Fruit fly (Drosophila melanogaster) whole organism, embryonic: ENCODE data around the gene CG9733.

ENCODE experiments used
- Adf1 ChIP-seq: fragments of 200-800 bp; sonication (Bioruptor generic); IDR thresholded peaks from 2 replicates; pipeline ENCODE4 v1.3.6; 2022; ENCODE audit warnings: missing biosample characterization, missing genetic modification characterization
- Asciz ChIP-seq: fragments of 200-800 bp; sonication (Bioruptor generic); optimal IDR thresholded peaks from 2 replicates; lab custom pipeline; 2017; ENCODE audit warnings: missing biosample characterization, mild to moderate bottlenecking, missing genetic modification characterization, missing genetic modification reagents
- Bgb ChIP-seq: fragments of 200-800 bp; sonication (Bioruptor generic); IDR thresholded peaks from 2 replicates; pipeline ENCODE4 v1.3.6; 2022; ENCODE audit warnings: missing biosample characterization, missing genetic modification characterization; ENCODE audit not compliant: partially characterized antibody
- Blimp-1 ChIP-seq: fragments of 200-800 bp; sonication (Bioruptor generic); optimal IDR thresholded peaks from 3 replicates; lab custom pipeline; 2018; ENCODE audit warnings: missing biosample characterization, missing genetic modification characterization, mild to moderate bottlenecking, moderate library complexity, missing genetic modification reagents
- CG10565 ChIP-seq: fragments of 200-800 bp; sonication (Bioruptor generic); optimal IDR thresholded peaks from 3 replicates; lab custom pipeline; 2016; ENCODE audit warnings: missing biosample characterization, mild to moderate bottlenecking, missing genetic modification characterization
- CG10979 ChIP-seq: fragments of 200-800 bp; sonication (Bioruptor generic); optimal IDR thresholded peaks from 2 replicates; lab custom pipeline; 2018; ENCODE audit warnings: missing biosample characterization, mild to moderate bottlenecking, missing genetic modification characterization, moderate library complexity
- CG11085 ChIP-seq: fragments of 200-800 bp; sonication (Bioruptor generic); IDR thresholded peaks from 2 replicates; pipeline ENCODE4 v1.3.6; 2022; ENCODE audit warnings: missing biosample characterization, missing genetic modification characterization
- CG11504 ChIP-seq: fragments of 200-800 bp; sonication (Bioruptor generic); optimal IDR thresholded peaks from 3 replicates; lab custom pipeline; 2019; ENCODE audit warnings: missing biosample characterization, mild to moderate bottlenecking, missing genetic modification characterization, moderate library complexity
- CG11695 ChIP-seq: fragments of 200-800 bp; sonication (Bioruptor generic); IDR thresholded peaks from 3 replicates; pipeline ENCODE4 v1.3.6; 2022; ENCODE audit warnings: missing biosample characterization, missing genetic modification characterization
- CG14014 ChIP-seq: fragments of 200-800 bp; sonication (Bioruptor generic); IDR thresholded peaks from 2 replicates; pipeline ENCODE4 v1.3.6; 2022; ENCODE audit warnings: missing biosample characterization, missing genetic modification characterization
- CG14710 ChIP-seq: fragments of 200-800 bp; sonication (Bioruptor generic); optimal IDR thresholded peaks from 3 replicates; lab custom pipeline; 2019; ENCODE audit warnings: missing biosample characterization, mild to moderate bottlenecking, missing genetic modification characterization, moderate library complexity
- CG14860 ChIP-seq: fragments of 200-800 bp; sonication (Bioruptor generic); IDR thresholded peaks from 3 replicates; pipeline ENCODE4 v1.3.6; 2022; ENCODE audit warnings: missing biosample characterization, missing genetic modification characterization; ENCODE audit not compliant: partially characterized antibody
- CG15073 ChIP-seq: fragments of 200-800 bp; sonication (Bioruptor generic); optimal IDR thresholded peaks from 2 replicates; lab custom pipeline; 2016; ENCODE audit warnings: missing biosample characterization, missing genetic modification characterization
- CG15514 ChIP-seq: fragments of 200-800 bp; sonication (Bioruptor generic); optimal IDR thresholded peaks from 3 replicates; lab custom pipeline; 2017; ENCODE audit warnings: missing biosample characterization, missing genetic modification characterization, mild to moderate bottlenecking, moderate library complexity, missing genetic modification reagents
- CG1647 ChIP-seq: fragments of 200-800 bp; sonication (Bioruptor generic); optimal IDR thresholded peaks from 3 replicates; lab custom pipeline; 2016; ENCODE audit warnings: missing biosample characterization, missing genetic modification characterization
- CG18262 ChIP-seq: fragments of 200-800 bp; optimal IDR thresholded peaks from 3 replicates; lab custom pipeline; 2019; ENCODE audit warnings: missing biosample characterization, mild to moderate bottlenecking, missing genetic modification characterization, moderate library complexity
- CG18764 ChIP-seq: fragments of 200-800 bp; sonication (Bioruptor generic); optimal IDR thresholded peaks from 3 replicates; lab custom pipeline; 2016; ENCODE audit warnings: missing biosample characterization, missing genetic modification characterization
- CG30431 ChIP-seq: fragments of 200-800 bp; sonication (Bioruptor generic); optimal IDR thresholded peaks from 2 replicates; lab custom pipeline; 2017; ENCODE audit warnings: missing biosample characterization, missing genetic modification characterization
- CG3065 ChIP-seq: fragments of 200-800 bp; sonication (Bioruptor generic); optimal IDR thresholded peaks from 2 replicates; lab custom pipeline; 2016; ENCODE audit warnings: missing biosample characterization, missing genetic modification characterization
- CG3163 ChIP-seq: fragments of 200-800 bp; sonication (Bioruptor generic); optimal IDR thresholded peaks from 3 replicates; lab custom pipeline; 2016; ENCODE audit warnings: missing biosample characterization, missing genetic modification characterization
- CG6175 ChIP-seq: fragments of 200-800 bp; sonication (Bioruptor generic); IDR thresholded peaks from 3 replicates; pipeline ENCODE4 v1.3.6; 2022; ENCODE audit warnings: missing biosample characterization, missing genetic modification characterization
- CG7839 ChIP-seq: fragments of 200-800 bp; sonication (Bioruptor generic); optimal IDR thresholded peaks from 3 replicates; lab custom pipeline; 2018; ENCODE audit warnings: missing biosample characterization, mild to moderate bottlenecking, missing genetic modification characterization, moderate library complexity
- CG8359 ChIP-seq: fragments of 200-800 bp; sonication (Bioruptor generic); optimal IDR thresholded peaks from 2 replicates; lab custom pipeline; 2017; ENCODE audit warnings: missing biosample characterization, mild to moderate bottlenecking, missing genetic modification characterization, borderline replicate concordance
- CkIIα-i1 ChIP-seq: fragments of 200-800 bp; sonication (Bioruptor generic); IDR thresholded peaks from 2 replicates; pipeline ENCODE4 v1.3.6; 2022; ENCODE audit warnings: missing biosample characterization, missing genetic modification characterization
- D19B ChIP-seq: fragments of 200-800 bp; sonication (Bioruptor generic); optimal IDR thresholded peaks from 2 replicates; lab custom pipeline; 2017; ENCODE audit warnings: missing biosample characterization, mild to moderate bottlenecking, missing genetic modification characterization
- Deaf1 ChIP-seq: fragments of 200-800 bp; optimal IDR thresholded peaks from 3 replicates; lab custom pipeline; 2019; ENCODE audit warnings: missing biosample characterization, mild to moderate bottlenecking, missing genetic modification characterization, moderate library complexity
- Dip2 ChIP-seq: fragments of 200-800 bp; sonication (Bioruptor generic); IDR thresholded peaks from 2 replicates; pipeline ENCODE4 v1.3.6; 2022; ENCODE audit warnings: missing biosample characterization, missing genetic modification characterization
- Drgx ChIP-seq: fragments of 200-800 bp; sonication (Bioruptor generic); IDR thresholded peaks from 2 replicates; pipeline ENCODE4 v1.3.6; 2022; ENCODE audit warnings: missing biosample characterization, missing genetic modification characterization
- Fer2 ChIP-seq: fragments of 200-800 bp; sonication (Bioruptor generic); optimal IDR thresholded peaks from 2 replicates; lab custom pipeline; 2018; ENCODE audit warnings: missing biosample characterization, mild to moderate bottlenecking, missing genetic modification characterization, moderate library complexity
- HLH3B ChIP-seq: fragments of 200-800 bp; sonication (Bioruptor generic); IDR thresholded peaks from 2 replicates; pipeline ENCODE4 v1.3.6; 2022; ENCODE audit warnings: missing biosample characterization, missing genetic modification characterization
- Jarid2 ChIP-seq: fragments of 200-800 bp; sonication (Bioruptor generic); optimal IDR thresholded peaks from 3 replicates; lab custom pipeline; 2017; ENCODE audit warnings: mild to moderate bottlenecking, missing biosample characterization, missing genetic modification reagents, missing genetic modification characterization
- Lpt ChIP-seq: fragments of >200 bp; optimal IDR thresholded peaks from 2 replicates; lab custom pipeline; 2018; ENCODE audit warnings: missing biosample characterization, missing genetic modification characterization
- MESR4 ChIP-seq: fragments of 200-800 bp; sonication (Bioruptor generic); optimal IDR thresholded peaks from 2 replicates; lab custom pipeline; 2018; ENCODE audit warnings: missing biosample characterization, mild to moderate bottlenecking, missing genetic modification characterization, moderate library complexity
- Ptx1 ChIP-seq: fragments of 200-800 bp; sonication (Bioruptor generic); IDR thresholded peaks from 2 replicates; pipeline ENCODE4 v1.3.6; 2022; ENCODE audit warnings: missing biosample characterization, missing genetic modification characterization
- Sox102F ChIP-seq: fragments of 200-800 bp; sonication (Bioruptor generic); optimal IDR thresholded peaks from 2 replicates; lab custom pipeline; 2018; ENCODE audit warnings: missing biosample characterization, mild to moderate bottlenecking, missing genetic modification characterization, moderate library complexity
- Spps ChIP-seq: fragments of 200-800 bp; sonication (Bioruptor generic); optimal IDR thresholded peaks from 2 replicates; lab custom pipeline; 2018; ENCODE audit warnings: missing biosample characterization, mild to moderate bottlenecking, missing genetic modification characterization
- Taf1 ChIP-seq: fragments of 200-800 bp; sonication (Bioruptor generic); IDR thresholded peaks from 2 replicates; pipeline ENCODE4 v1.3.6; 2022; ENCODE audit warnings: missing biosample characterization, missing genetic modification characterization
- YL-1 ChIP-seq: fragments of 200-800 bp; sonication (Bioruptor generic); optimal IDR thresholded peaks from 3 replicates; lab custom pipeline; 2017; ENCODE audit warnings: missing biosample characterization, mild to moderate bottlenecking, missing genetic modification characterization
- corto ChIP-seq: fragments of 200-800 bp; sonication (Bioruptor generic); optimal IDR thresholded peaks from 2 replicates; lab custom pipeline; 2016; ENCODE audit warnings: missing biosample characterization, mild to moderate bottlenecking, missing genetic modification characterization, moderate library complexity
- dmrt11E ChIP-seq: fragments of 200-800 bp; sonication (Bioruptor generic); optimal IDR thresholded peaks from 3 replicates; lab custom pipeline; 2018; ENCODE audit warnings: missing biosample characterization, mild to moderate bottlenecking, missing genetic modification characterization, moderate library complexity
- eyg ChIP-seq: fragments of 200-800 bp; sonication (Bioruptor generic); optimal IDR thresholded peaks from 3 replicates; lab custom pipeline; 2016; ENCODE audit warnings: missing biosample characterization, missing genetic modification characterization
- fd3F ChIP-seq: fragments of 200-800 bp; sonication (Bioruptor generic); optimal IDR thresholded peaks from 2 replicates; lab custom pipeline; 2018; ENCODE audit warnings: missing biosample characterization, mild to moderate bottlenecking, missing genetic modification characterization, moderate library complexity
- kay ChIP-seq: fragments of 200-800 bp; sonication (Bioruptor generic); optimal IDR thresholded peaks from 2 replicates; lab custom pipeline; 2016; ENCODE audit warnings: missing biosample characterization, missing genetic modification characterization
- lmd ChIP-seq: fragments of 200-800 bp; sonication (Bioruptor generic); IDR thresholded peaks from 2 replicates; pipeline ENCODE4 v1.3.6; 2022; ENCODE audit warnings: missing biosample characterization, missing genetic modification characterization
- nom ChIP-seq: fragments of 200-800 bp; sonication (Bioruptor generic); optimal IDR thresholded peaks from 2 replicates; lab custom pipeline; 2017; ENCODE audit warnings: missing biosample characterization, missing genetic modification characterization, mild to moderate bottlenecking, moderate library complexity, missing genetic modification reagents
- org-1 ChIP-seq: fragments of 200-800 bp; sonication (Bioruptor generic); optimal IDR thresholded peaks from 2 replicates; lab custom pipeline; 2017; ENCODE audit warnings: missing biosample characterization, missing genetic modification characterization
- sens ChIP-seq: fragments of 200-800 bp; sonication (Bioruptor generic); peaks from one replicate; lab custom pipeline; 2016; ENCODE audit warnings: missing biosample characterization, missing genetic modification characterization
- sna ChIP-seq: fragments of 200-800 bp; sonication (Bioruptor generic); IDR thresholded peaks from 2 replicates; pipeline ENCODE4 v1.3.6; 2022; ENCODE audit warnings: missing biosample characterization, missing genetic modification characterization; ENCODE audit not compliant: partially characterized antibody
- twi ChIP-seq: fragments of 200-800 bp; optimal IDR thresholded peaks from 2 replicates; lab custom pipeline; 2019; ENCODE audit warnings: missing biosample characterization, mild to moderate bottlenecking, missing genetic modification characterization, moderate library complexity
- vvl ChIP-seq: fragments of 200-800 bp; sonication (Bioruptor generic); IDR thresholded peaks from 2 replicates; pipeline ENCODE4 v1.3.6; 2022; ENCODE audit warnings: missing biosample characterization, missing genetic modification characterization

Gene CG9733

DNA sequence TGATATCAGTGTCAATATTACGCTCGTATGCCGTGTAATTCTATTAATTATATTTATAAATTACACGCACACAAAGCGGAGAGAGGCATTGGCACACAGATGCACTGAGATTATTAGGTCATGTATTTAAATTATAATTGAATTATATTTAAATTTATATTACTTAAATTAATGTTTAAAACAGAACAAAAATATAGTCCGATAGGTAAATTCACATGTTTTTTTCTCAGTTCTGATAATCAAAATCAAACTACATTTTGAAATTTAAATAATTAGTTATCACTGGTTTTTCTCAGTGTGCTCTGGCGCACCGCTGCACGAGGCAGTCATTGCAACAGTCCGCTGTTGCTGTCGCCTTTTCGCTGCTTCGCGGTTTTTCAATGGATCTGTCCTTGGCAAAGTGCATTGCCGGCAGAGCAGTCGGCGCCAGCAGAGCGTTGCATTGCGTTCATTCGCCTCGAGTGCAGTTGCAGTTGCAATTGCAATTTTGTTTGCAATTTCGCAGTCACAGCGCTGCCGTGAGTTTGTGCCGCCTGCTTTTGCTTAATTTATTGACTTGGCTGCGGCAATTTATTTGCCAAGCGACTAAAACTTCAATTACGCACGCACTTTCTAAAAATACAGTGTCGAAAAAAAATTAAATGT lies 47.1 kb upstream of the CG9733 start (continued):
- peak; percentile 36 for TF ChIP-seq CG10979
- TF ChIP-seq CG10565 (GFP tag; lab: Kevin White, UChicago) = no peak
- no peak for TF ChIP-seq Fer2 (tag; lab: Kevin White, UChicago)
- no peak for TF ChIP-seq Dip2
- TF ChIP-seq MESR4 (GFP tag; lab: Kevin White, UChicago) = no peak
- TF ChIP-seq Ptx1 = 0 out of 2 replicates have a peak, but pooled peaks have one; percentile 11
- no peak for TF ChIP-seq Adf1 (GFP tag; lab: Robert Waterston, UW)
- no peak for TF ChIP-seq CG15514 (GFP tag; lab: Kevin White, UChicago)
- TF ChIP-seq lmd (GFP tag; lab: Robert Waterston, UW) = no peak
- no peak for TF ChIP-seq Taf1 (GFP tag; lab: Robert Waterston, UW)
- TF ChIP-seq CG8359 (GFP tag; lab: Kevin White, UChicago) = peak; percentile 3
- 0 out of 3 replicates have a peak, but pooled peaks have one; percentile 8 for TF ChIP-seq CG11695 (GFP tag; lab: Robert Waterston, UW)
- peak; percentile 94 for TF ChIP-seq nom (GFP tag; lab: Kevin White, UChicago)
- peak; percentile 13 for TF ChIP-seq CG14710 (tag; lab: Kevin White, UChicago)
- 0 out of 3 replicates have a peak, but pooled peaks have one; percentile 29 for TF ChIP-seq CG6175
- TF ChIP-seq Drgx = peak; percentile 95
- peak; percentile 41; the same call in 1 of the 2 replicates for TF ChIP-seq HLH3B (GFP tag; lab: Robert Waterston, UW)
- no peak for TF ChIP-seq Lpt (GFP tag; lab: Kevin White, UChicago)
- peak; percentile 10 for TF ChIP-seq CG18262 (tag; lab: Kevin White, UChicago)
- TF ChIP-seq CG3163 (GFP tag; lab: Kevin White, UChicago) = no peak
- TF ChIP-seq YL-1 (GFP tag; lab: Kevin White, UChicago) = no peak
- TF ChIP-seq eyg (GFP tag; lab: Kevin White, UChicago) = no peak
- peak; percentile 5 for TF ChIP-seq Blimp-1 (GFP tag; lab: Kevin White, UChicago)
- TF ChIP-seq Jarid2 = no peak
- peak; percentile 29 for TF ChIP-seq dmrt11E (tag; lab: Kevin White, UChicago)
- no peak for TF ChIP-seq Asciz (GFP tag; lab: Kevin White, UChicago)
- no peak for TF ChIP-seq CkIIα-i1 (GFP tag; lab: Robert Waterston, UW)
- TF ChIP-seq CG1647 = no peak
- no peak for TF ChIP-seq CG3065 (GFP tag; lab: Kevin White, UChicago)
- no peak for TF ChIP-seq CG30431
- no peak for TF ChIP-seq fd3F (GFP tag; lab: Kevin White, UChicago)
- TF ChIP-seq CG11085 = no peak
- no peak for TF ChIP-seq CG14860 (GFP tag; lab: Robert Waterston, UW)
- TF ChIP-seq twi (tag; lab: Kevin White, UChicago) = no peak
- TF ChIP-seq corto (GFP tag; lab: Kevin White, UChicago) = no peak
- TF ChIP-seq CG14014 (GFP tag; lab: Robert Waterston, UW) = no peak
- no peak for TF ChIP-seq Spps
- TF ChIP-seq Bgb (GFP tag; lab: Robert Waterston, UW) = no peak
- no peak for TF ChIP-seq D19B
- TF ChIP-seq CG7839 (tag; lab: Kevin White, UChicago) = peak; percentile 27
- TF ChIP-seq kay (GFP tag; lab: Kevin White, UChicago) = no peak
- peak; percentile 50 for TF ChIP-seq Sox102F
- TF ChIP-seq vvl = no peak
- no peak for TF ChIP-seq Deaf1 (tag; lab: Kevin White, UChicago)
- TF ChIP-seq org-1 (GFP tag; lab: Kevin White, UChicago) = peak; percentile 14
- TF ChIP-seq sens (GFP tag; lab: Kevin White, UChicago) = peak; percentile 30
- no peak for TF ChIP-seq CG15073
- no peak for TF ChIP-seq sna
- no peak for TF ChIP-seq CG18764 (GFP tag; lab: Kevin White, UChicago)
- peak; percentile 34 for TF ChIP-seq CG11504 (tag; lab: Kevin White, UChicago)
